Worm (Caenorhabditis elegans) whole organism, L2 larva: ENCODE measurements around the gene nas-24.

Source experiments
- C34F6.9 ChIP-seq: fragments of 150-350 bp; optimal IDR thresholded peaks from 2 replicates; lab custom pipeline; 2014; ENCODE audit warnings: missing biosample characterization, missing genetic modification characterization
- alr-1 ChIP-seq: fragments of 150-350 bp; optimal IDR thresholded peaks from 2 replicates; lab custom pipeline; 2014; ENCODE audit warnings: missing biosample characterization, missing genetic modification characterization
- elt-1 ChIP-seq: fragments of 150-350 bp; optimal IDR thresholded peaks from 2 replicates; lab custom pipeline; 2014; ENCODE audit warnings: missing biosample characterization, missing genetic modification characterization
- elt-3 ChIP-seq: sonication (generic microtip); optimal IDR thresholded peaks from 2 replicates; lab custom pipeline; 2017; ENCODE audit warnings: missing biosample characterization, missing genetic modification characterization
- gmeb-1 ChIP-seq: fragments of 150-350 bp; optimal IDR thresholded peaks from 2 replicates; lab custom pipeline; 2014; ENCODE audit warnings: missing biosample characterization, missing genetic modification characterization
- lin-11 ChIP-seq: fragments of 150-350 bp; sonication (generic microtip); optimal IDR thresholded peaks from 2 replicates; lab custom pipeline; 2014; ENCODE audit warnings: missing biosample characterization, missing genetic modification characterization, inconsistent platforms, mixed read lengths
- lsy-2 ChIP-seq, 2 experiments: fragments of 150-350 bp in 1 of 2; sonication (generic microtip) in 1 of 2; optimal IDR thresholded peaks; 2 replicates each; lab custom pipeline; 2014 to 2017; ENCODE audit warnings: missing biosample characterization in 2 of 2, missing genetic modification characterization in 2 of 2
- mab-5 ChIP-seq: fragments of 150-350 bp; optimal IDR thresholded peaks from 2 replicates; lab custom pipeline; 2014; ENCODE audit warnings: missing biosample characterization, missing genetic modification characterization
- mbf-1 ChIP-seq: sonication (generic microtip); optimal IDR thresholded peaks from 2 replicates; lab custom pipeline; 2017; ENCODE audit warnings: missing biosample characterization, missing genetic modification characterization
- nhr-11 ChIP-seq: fragments of 150-350 bp; optimal IDR thresholded peaks from 2 replicates; lab custom pipeline; 2014; ENCODE audit warnings: missing biosample characterization, missing genetic modification characterization
- snpc-4 ChIP-seq: fragments of 150-350 bp; optimal IDR thresholded peaks from 2 replicates; lab custom pipeline; 2014; ENCODE audit warnings: missing biosample characterization, missing genetic modification characterization
- unc-62 ChIP-seq: fragments of 150-350 bp; optimal IDR thresholded peaks from 2 replicates; lab custom pipeline; 2014; ENCODE audit warnings: missing biosample characterization, missing genetic modification reagents, missing genetic modification characterization

ce11 chrV:13807232-13807631 lies 38.0 kb downstream of the nas-24 start, which contains the start of gene swan-1:
- TF ChIP-seq elt-3 (tag; lab: Kevin White, UChicago) (no peak), mbf-1 (no peak), elt-1 (tag; lab: Kevin White, UChicago) (no peak), nhr-11 (no peak), C34F6.9 (tag; lab: Kevin White, UChicago) (peak; percentile 3), alr-1 (tag; lab: Kevin White, UChicago) (no peak), snpc-4 (tag; lab: Kevin White, UChicago) (no peak), unc-62 (GFP tag; lab: Kevin White, UChicago) (no peak), lsy-2 (tag; optimal IDR thresholded peaks at IDR 0.05; lab: Kevin White, UChicago) (peak in 1 of 2 experiments; percentile 35), mab-5 (tag; lab: Kevin White, UChicago) (no peak), lin-11 (tag; lab: Kevin White, UChicago) (no peak), gmeb-1 (tag; lab: Kevin White, UChicago) (no peak)
